Worm (Caenorhabditis elegans): ENCODE results near the gene sre-47.

The sre-47 gene

DNA sequence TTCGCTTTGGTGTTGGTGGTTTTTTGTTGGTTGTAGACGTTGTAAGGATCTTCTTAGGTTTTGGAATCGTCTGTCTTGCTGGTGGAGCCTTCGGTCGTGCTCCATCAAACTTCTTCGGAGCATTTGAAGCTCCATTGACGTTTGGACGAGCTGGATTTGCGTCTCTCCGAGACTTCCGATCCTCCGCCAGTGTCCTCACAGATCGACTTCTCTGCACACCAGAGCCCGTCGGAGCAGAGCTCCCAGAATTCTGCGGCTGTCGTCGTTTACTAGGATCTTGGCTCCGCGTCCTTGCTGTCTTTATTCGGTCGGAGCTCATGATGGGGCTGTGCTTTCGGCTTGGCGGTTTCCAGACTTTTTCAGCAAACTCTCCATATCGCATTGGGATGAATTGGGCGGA is 22.9 kb downstream of the sre-47 start:
- TF ChIP-seq zfh-2 (GFP tag; conservative IDR thresholded peaks at IDR 0.05) (peak; percentile 68), ccch-3 (GFP tag; optimal IDR thresholded peaks at IDR 0.05) (no peak), Y67H2A.10 (GFP tag; conservative IDR thresholded peaks at IDR 0.05) (no peak)

DNA sequence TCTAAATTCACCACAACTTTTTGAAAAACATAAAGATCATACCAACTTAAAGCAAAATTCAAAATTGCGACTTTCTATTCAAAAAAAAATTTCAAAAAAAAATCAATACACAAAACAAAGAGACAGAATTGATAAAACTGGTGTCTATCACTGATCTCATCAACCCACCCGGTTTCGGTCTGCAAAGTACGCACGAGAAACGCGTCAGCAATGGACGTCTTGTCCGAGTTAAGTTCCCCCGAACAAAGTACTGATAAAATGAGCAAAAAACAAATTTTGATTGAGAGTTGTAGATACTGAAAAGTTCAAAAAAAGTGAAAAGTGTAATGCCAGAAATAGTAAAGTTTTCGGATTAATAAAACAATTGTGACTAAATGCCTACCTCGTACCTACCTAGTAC is 26.1 kb downstream of the sre-47 start:
- TF ChIP-seq madf-3 (GFP tag; IDR thresholded peaks at IDR 0.05) (no peak), B0019.2 (GFP tag; conservative IDR thresholded peaks at IDR 0.05) (no peak), nhr-80 (tag; optimal IDR thresholded peaks at IDR 0.05) (peak; percentile 76), tbp1 (GFP tag; optimal IDR thresholded peaks at IDR 0.05) (no peak), ztf-26 (tag; optimal IDR thresholded peaks at IDR 0.05) (no peak), atf-7 (tag; optimal IDR thresholded peaks at IDR 0.05) (no peak), ztf-18 (tag; optimal IDR thresholded peaks at IDR 0.05) (peak; percentile 80), tlf-1 (GFP tag; optimal IDR thresholded peaks at IDR 0.05) (no peak), aptf-3 (GFP tag; IDR thresholded peaks at IDR 0.05) (no peak), cebp-2 (GFP tag; IDR thresholded peaks at IDR 0.05) (no peak), Y95B8A.8 (GFP tag; IDR thresholded peaks at IDR 0.05) (no peak), rec-8 (tag; optimal IDR thresholded peaks at IDR 0.05) (no peak), pha-4 (tag; optimal IDR thresholded peaks at IDR 0.05) (no peak), unc-130 (GFP tag; optimal IDR thresholded peaks at IDR 0.05) (no peak), zfh-2 (GFP tag; conservative IDR thresholded peaks at IDR 0.05) (no peak), T07F8.4 (tag; optimal IDR thresholded peaks at IDR 0.05) (no peak), bed-2 (GFP tag; IDR thresholded peaks at IDR 0.05) (no peak), dpff-1 (tag; optimal IDR thresholded peaks at IDR 0.05) (no peak), sea-2 (GFP tag; IDR thresholded peaks at IDR 0.05) (no peak), K12H6.12 (tag; optimal IDR thresholded peaks at IDR 0.05) (no peak), cebp-1 (GFP tag; IDR thresholded peaks at IDR 0.05) (no peak), cebp-1 (tag; optimal IDR thresholded peaks at IDR 0.05) (peak; percentile 18), F37B4.10 (GFP tag; IDR thresholded peaks at IDR 0.05) (no peak), mcd-1 (GFP tag; IDR thresholded peaks at IDR 0.05) (0 out of 2 replicates have a peak, but pooled peaks have one; percentile 14)

DNA sequence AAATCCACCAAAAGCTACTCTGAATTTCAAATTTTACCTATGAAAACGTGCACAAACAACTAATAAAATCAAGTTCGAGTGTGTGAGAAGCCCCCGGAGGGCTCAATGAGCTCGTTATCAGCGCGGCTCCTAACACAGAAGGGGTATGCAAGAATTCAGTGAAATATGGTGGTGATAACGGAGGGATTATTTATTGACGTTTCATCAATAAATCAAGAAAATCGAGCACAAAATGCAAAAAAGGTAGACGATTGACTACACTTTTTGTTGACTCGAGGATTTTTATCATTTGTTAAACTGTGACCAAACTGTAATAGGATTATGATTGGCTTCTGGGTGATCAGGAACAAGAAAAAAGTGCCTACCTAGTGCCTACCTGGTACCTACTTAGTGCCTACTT is 27.0 kb downstream of the sre-47 start, which contains the start of gene zip-3:
TSS of gene zip-3 (minus strand) at position 21 of the 400 bp plus-strand sequence.
- TF ChIP-seq T07F8.4 (tag; optimal IDR thresholded peaks at IDR 0.05) = no peak
- TF ChIP-seq nhr-80 (tag; optimal IDR thresholded peaks at IDR 0.05) = peak; percentile 64

DNA sequence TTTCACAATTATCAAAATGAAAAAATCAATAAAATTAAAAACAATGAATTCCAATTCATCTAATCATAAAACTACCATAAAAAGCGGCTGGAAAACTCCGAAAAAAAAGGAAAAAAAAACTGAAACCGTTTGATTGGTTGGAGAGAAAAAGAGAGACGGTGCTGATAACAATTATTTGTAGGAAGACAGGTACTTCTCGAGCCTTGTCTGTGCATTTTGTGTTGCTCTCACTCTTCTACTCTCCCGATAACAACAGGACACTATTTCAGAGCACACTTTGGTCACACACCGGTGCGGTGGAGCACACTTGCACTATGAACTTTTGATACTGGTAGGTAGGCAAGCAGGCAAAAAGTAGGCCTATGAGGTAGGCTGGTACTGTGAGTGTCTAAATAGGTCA is 27.9 kb downstream of the sre-47 start:
- TF ChIP-seq Y95B8A.8 (GFP tag; IDR thresholded peaks at IDR 0.05) = no peak
- no peak for TF ChIP-seq mxl-1 (tag; optimal IDR thresholded peaks at IDR 0.05)
- TF ChIP-seq rec-8 (tag; optimal IDR thresholded peaks at IDR 0.05) = no peak
- peak; percentile 81 for TF ChIP-seq nfyb-1 (GFP tag; IDR thresholded peaks at IDR 0.05)
- TF ChIP-seq ztf-28 (GFP tag; IDR thresholded peaks at IDR 0.05) = no peak
- no peak for TF ChIP-seq ceh-91 (GFP tag; IDR thresholded peaks at IDR 0.05)
- peak; percentile 62; the same call in 1 of the 2 replicates for TF ChIP-seq dox-1 (GFP tag; IDR thresholded peaks at IDR 0.05)
- TF ChIP-seq F55B11.4 (tag; optimal IDR thresholded peaks at IDR 0.05; ENCODE audit: borderline replicate concordance, insufficient read depth) = no peak
- TF ChIP-seq chd-7 (tag; optimal IDR thresholded peaks at IDR 0.05) = peak; percentile 3
- TF ChIP-seq hlh-26 (GFP tag; conservative IDR thresholded peaks at IDR 0.05) = no peak
- no peak for TF ChIP-seq lir-1 (GFP tag; conservative IDR thresholded peaks at IDR 0.05)
- TF ChIP-seq cebp-1 (GFP tag; IDR thresholded peaks at IDR 0.05) = peak; percentile 40; the same call in 1 of the 2 replicates
- TF ChIP-seq cebp-1 (tag; optimal IDR thresholded peaks at IDR 0.05) = peak; percentile 48
- no peak for TF ChIP-seq madf-10 (tag; optimal IDR thresholded peaks at IDR 0.05)
- TF ChIP-seq nhr-80 (tag; optimal IDR thresholded peaks at IDR 0.05) = peak; percentile 92
- TF ChIP-seq ztf-22 (GFP tag; optimal IDR thresholded peaks at IDR 0.05) = peak; percentile 40
- peak; percentile 18 for TF ChIP-seq tbp1 (GFP tag; optimal IDR thresholded peaks at IDR 0.05)
- 0 out of 2 replicates have a peak, but pooled peaks have one; percentile 27 for TF ChIP-seq B0336.3 (GFP tag; IDR thresholded peaks at IDR 0.05)
- TF ChIP-seq mcd-1 (GFP tag; IDR thresholded peaks at IDR 0.05) = peak; percentile 62
- TF ChIP-seq nhr-90 (tag; optimal IDR thresholded peaks at IDR 0.05) = peak; percentile 7
- peak; percentile 35 for TF ChIP-seq attf-5 (GFP tag; optimal IDR thresholded peaks at IDR 0.05)
